Worm (Caenorhabditis elegans) whole organism, midembryonic: ENCODE data around the gene Y17G7B.18.

ENCODE experiments used
- T22C8.4 ChIP-seq: fragments of 200-800 bp; sonication (Bioruptor generic); IDR thresholded peaks from 2 replicates; pipeline ENCODE4 v1.3.6; 2022; ENCODE audit warnings: missing genetic modification characterization, missing compliant biosample characterization
- cog-1 ChIP-seq: sonication (generic microtip); optimal IDR thresholded peaks from 2 replicates; lab custom pipeline; 2016; ENCODE audit warnings: missing genetic modification characterization, missing compliant biosample characterization
- flt-1 ChIP-seq: fragments of 200-800 bp; sonication (Bioruptor generic); IDR thresholded peaks from 2 replicates; pipeline ENCODE4 v1.3.6; 2022; ENCODE audit warnings: missing genetic modification characterization, missing compliant biosample characterization
- klf-2 ChIP-seq: fragments of 200-800 bp; sonication (Bioruptor generic); conservative IDR thresholded peaks from 2 replicates; pipeline ENCODE4 v1.3.6; 2022; ENCODE audit warnings: missing genetic modification reagents, missing genetic modification characterization, missing compliant biosample characterization
- med-1 ChIP-seq: sonication (generic microtip); optimal IDR thresholded peaks from 2 replicates; lab custom pipeline; 2017; ENCODE audit warnings: missing genetic modification characterization, mild to moderate bottlenecking, missing compliant biosample characterization, antibody characterized with exemption, missing genetic modification reagents; ENCODE audit not compliant: insufficient read depth
- ref-1 ChIP-seq: fragments of 200-800 bp; sonication (Bioruptor generic); conservative IDR thresholded peaks from 2 replicates; pipeline ENCODE4 v1.3.6; 2022; ENCODE audit warnings: missing genetic modification reagents, missing genetic modification characterization, missing compliant biosample characterization
- tab-1 ChIP-seq: fragments of 200-800 bp; sonication (Bioruptor generic); IDR thresholded peaks from 2 replicates; pipeline ENCODE4 v1.3.6; 2022; ENCODE audit warnings: missing genetic modification characterization, missing compliant biosample characterization
- ztf-23 ChIP-seq: fragments of 200-800 bp; sonication (Bioruptor generic); IDR thresholded peaks from 2 replicates; pipeline ENCODE4 v1.3.6; 2022; ENCODE audit warnings: missing genetic modification reagents, missing genetic modification characterization, missing compliant biosample characterization
- ztf-29 ChIP-seq: fragments of 200-800 bp; sonication (Bioruptor generic); IDR thresholded peaks from 2 replicates; pipeline ENCODE4 v1.3.6; 2022; ENCODE audit warnings: missing genetic modification reagents, missing genetic modification characterization, missing compliant biosample characterization

Gene Y17G7B.18

ce11 chrII:12108843-12109242 is 1.2 kb upstream of the Y17G7B.18 start:
- no peak for TF ChIP-seq cog-1 (tag; lab: Kevin White, UChicago)
- no peak for TF ChIP-seq klf-2 (GFP tag; lab: Robert Waterston, UW)
- no peak for TF ChIP-seq tab-1 (GFP tag; lab: Robert Waterston, UW)
- TF ChIP-seq ref-1 = no peak
- no peak for TF ChIP-seq ztf-29
- no peak for TF ChIP-seq T22C8.4 (GFP tag; lab: Robert Waterston, UW)
- TF ChIP-seq flt-1 (GFP tag; lab: Robert Waterston, UW) = no peak
- no peak for TF ChIP-seq med-1 (GFP tag; lab: Kevin White, UChicago)
- TF ChIP-seq ztf-23 (GFP tag; lab: Robert Waterston, UW) = no peak

ce11 chrII:12102365-12102764 is 5.3 kb downstream of the Y17G7B.18 start:
- peak; percentile 60; the same call in 1 of the 2 replicates for TF ChIP-seq ztf-23 (GFP tag; lab: Robert Waterston, UW)
- TF ChIP-seq cog-1 (tag; lab: Kevin White, UChicago) = peak; percentile 86
- no peak for TF ChIP-seq ztf-29
- no peak; the same call in 1 of the 2 replicates for TF ChIP-seq tab-1 (GFP tag; lab: Robert Waterston, UW)
- TF ChIP-seq ref-1 = no peak
- TF ChIP-seq flt-1 (GFP tag; lab: Robert Waterston, UW) = peak; percentile 61; the same call in 1 of the 2 replicates
- TF ChIP-seq T22C8.4 (GFP tag; lab: Robert Waterston, UW) = peak; percentile 75; the same call in 1 of the 2 replicates
- TF ChIP-seq klf-2 (GFP tag; lab: Robert Waterston, UW) = no peak
- no peak for TF ChIP-seq med-1 (GFP tag; lab: Kevin White, UChicago)

- TF ChIP-seq klf-2 (GFP tag; lab: Robert Waterston, UW) (no peak), ztf-23 (GFP tag; lab: Robert Waterston, UW) (no peak), med-1 (GFP tag; lab: Kevin White, UChicago) (no peak), flt-1 (GFP tag; lab: Robert Waterston, UW) (no peak), ref-1 (no peak), cog-1 (tag; lab: Kevin White, UChicago) (no peak)
Measured at ce11 chrII:12099889-12100288, 7.8 kb downstream of the Y17G7B.18 start, which contains the start of gene Y17G7B.17. Gene Y17G7B.17 (minus strand): TSS chrII:12099989.

ce11 chrII:12098716-12099115 is 8.9 kb downstream of the Y17G7B.18 start:
- TF ChIP-seq cog-1 (tag; lab: Kevin White, UChicago) (no peak), klf-2 (GFP tag; lab: Robert Waterston, UW) (no peak), ref-1 (no peak), ztf-23 (GFP tag; lab: Robert Waterston, UW) (no peak)

- TF ChIP-seq med-1 (GFP tag; lab: Kevin White, UChicago) (no peak), ztf-29 (no peak), ref-1 (no peak), klf-2 (GFP tag; lab: Robert Waterston, UW) (no peak), ztf-23 (GFP tag; lab: Robert Waterston, UW) (no peak), cog-1 (tag; lab: Kevin White, UChicago) (no peak), tab-1 (GFP tag; lab: Robert Waterston, UW) (no peak), flt-1 (GFP tag; lab: Robert Waterston, UW) (no peak), T22C8.4 (GFP tag; lab: Robert Waterston, UW) (no peak)
Measured at ce11 chrII:12095022-12095421, 12.6 kb downstream of the Y17G7B.18 start.

ce11 chrII:12089616-12090215 is 17.9 kb downstream of the Y17G7B.18 start:
- TF ChIP-seq cog-1 (tag; lab: Kevin White, UChicago) (peak; percentile 10), T22C8.4 (GFP tag; lab: Robert Waterston, UW) (no peak), med-1 (GFP tag; lab: Kevin White, UChicago) (no peak)

ce11 chrII:12088833-12089232 is 18.8 kb downstream of the Y17G7B.18 start, which contains the start of gene cnt-1:
Gene cnt-1 (minus strand): TSS chrII:12088868.
- TF ChIP-seq flt-1 (GFP tag; lab: Robert Waterston, UW) (no peak), tab-1 (GFP tag; lab: Robert Waterston, UW) (no peak)

ce11 chrII:12081454-12081853 is 26.2 kb downstream of the Y17G7B.18 start:
- TF ChIP-seq T22C8.4 (GFP tag; lab: Robert Waterston, UW) (no peak), cog-1 (tag; lab: Kevin White, UChicago) (no peak), klf-2 (GFP tag; lab: Robert Waterston, UW) (no peak), ref-1 (no peak), tab-1 (GFP tag; lab: Robert Waterston, UW) (no peak), med-1 (GFP tag; lab: Kevin White, UChicago) (no peak), flt-1 (GFP tag; lab: Robert Waterston, UW) (no peak), ztf-29 (no peak), ztf-23 (GFP tag; lab: Robert Waterston, UW) (no peak)

- TF ChIP-seq flt-1 (GFP tag; lab: Robert Waterston, UW) = no peak
- no peak for TF ChIP-seq T22C8.4 (GFP tag; lab: Robert Waterston, UW)
- no peak for TF ChIP-seq cog-1 (tag; lab: Kevin White, UChicago)
- TF ChIP-seq ref-1 = no peak
- no peak for TF ChIP-seq med-1 (GFP tag; lab: Kevin White, UChicago)
- no peak for TF ChIP-seq ztf-29
- TF ChIP-seq klf-2 (GFP tag; lab: Robert Waterston, UW) = no peak
- no peak for TF ChIP-seq ztf-23 (GFP tag; lab: Robert Waterston, UW)
- no peak for TF ChIP-seq tab-1 (GFP tag; lab: Robert Waterston, UW)
Measured at ce11 chrII:12080015-12080414, 27.6 kb downstream of the Y17G7B.18 start.

ce11 chrII:12077281-12077680 is 30.4 kb downstream of the Y17G7B.18 start:
- TF ChIP-seq ztf-29 (no peak), ztf-23 (GFP tag; lab: Robert Waterston, UW) (no peak), med-1 (GFP tag; lab: Kevin White, UChicago) (no peak), tab-1 (GFP tag; lab: Robert Waterston, UW) (no peak), cog-1 (tag; lab: Kevin White, UChicago) (no peak), T22C8.4 (GFP tag; lab: Robert Waterston, UW) (no peak), klf-2 (GFP tag; lab: Robert Waterston, UW) (no peak), flt-1 (GFP tag; lab: Robert Waterston, UW) (no peak), ref-1 (no peak)
